Fruit fly (Drosophila melanogaster) whole organism, embryonic: ENCODE data around the gene CG31021.

ENCODE experiments used
- ATbp ChIP-seq: fragments of 200-800 bp; sonication (Bioruptor generic); optimal IDR thresholded peaks from 2 replicates; lab custom pipeline; 2017; ENCODE audit warnings: missing biosample characterization, mild to moderate bottlenecking, missing genetic modification characterization, missing genetic modification reagents
- Atf-2 ChIP-seq: fragments of 200-800 bp; sonication (Bioruptor generic); optimal IDR thresholded peaks from 2 replicates; lab custom pipeline; 2016; ENCODE audit warnings: missing biosample characterization, missing genetic modification characterization
- CG11085 ChIP-seq: fragments of 200-800 bp; sonication (Bioruptor generic); IDR thresholded peaks from 2 replicates; pipeline ENCODE4 v1.3.6; 2022; ENCODE audit warnings: missing biosample characterization, missing genetic modification characterization
- CG11560 ChIP-seq: fragments of 200-800 bp; sonication (Bioruptor generic); IDR thresholded peaks from 3 replicates; pipeline ENCODE4 v1.3.6; 2022; ENCODE audit warnings: missing biosample characterization, missing genetic modification characterization
- CG12391 ChIP-seq: fragments of 200-800 bp; sonication (Bioruptor generic); optimal IDR thresholded peaks from 3 replicates; lab custom pipeline; 2018; ENCODE audit warnings: missing biosample characterization, mild to moderate bottlenecking, missing genetic modification characterization, moderate library complexity
- CG13123 ChIP-seq: fragments of 200-800 bp; sonication (Bioruptor generic); optimal IDR thresholded peaks from 2 replicates; lab custom pipeline; 2016; ENCODE audit warnings: missing biosample characterization, missing genetic modification characterization
- CG17802 ChIP-seq: fragments of 200-800 bp; sonication (Bioruptor generic); optimal IDR thresholded peaks from 2 replicates; lab custom pipeline; 2018; ENCODE audit warnings: missing biosample characterization, mild to moderate bottlenecking, missing genetic modification characterization, moderate library complexity
- CG1792 ChIP-seq: fragments of 200-800 bp; sonication (Bioruptor generic); optimal IDR thresholded peaks from 2 replicates; lab custom pipeline; 2016; ENCODE audit warnings: missing biosample characterization, missing genetic modification characterization
- CG31224 ChIP-seq: fragments of 200-800 bp; sonication (Bioruptor generic); IDR thresholded peaks from 2 replicates; pipeline ENCODE4 v1.3.6; 2022; ENCODE audit warnings: missing biosample characterization, missing genetic modification characterization
- CG3726 ChIP-seq: fragments of 200-800 bp; sonication (Bioruptor generic); IDR thresholded peaks from 3 replicates; pipeline ENCODE4, ENCODE4 v1.3.6; 2022; ENCODE audit warnings: missing biosample characterization, missing genetic modification characterization
- CG4424 ChIP-seq: fragments of 200-800 bp; sonication (Bioruptor generic); optimal IDR thresholded peaks from 3 replicates; lab custom pipeline; 2016; ENCODE audit warnings: missing biosample characterization, missing genetic modification characterization
- CG7271 ChIP-seq: fragments of 200-800 bp; sonication (Bioruptor generic); optimal IDR thresholded peaks from 2 replicates; lab custom pipeline; 2018; ENCODE audit warnings: missing biosample characterization, mild to moderate bottlenecking, missing genetic modification characterization, moderate library complexity
- CG7963 ChIP-seq: fragments of 200-800 bp; sonication (Bioruptor generic); IDR thresholded peaks from 3 replicates; pipeline ENCODE4 v1.3.6; 2022; ENCODE audit warnings: missing biosample characterization, missing genetic modification characterization; ENCODE audit not compliant: partially characterized antibody
- CG7987 ChIP-seq: fragments of 200-800 bp; sonication (Bioruptor generic); optimal IDR thresholded peaks from 2 replicates; lab custom pipeline; 2018; ENCODE audit warnings: missing biosample characterization, mild to moderate bottlenecking, missing genetic modification characterization, moderate library complexity
- CG8478 ChIP-seq: fragments of >200 bp; optimal IDR thresholded peaks from 2 replicates; lab custom pipeline; 2018
- CG9609 ChIP-seq: fragments of 200-800 bp; sonication (Bioruptor generic); optimal IDR thresholded peaks from 3 replicates; lab custom pipeline; 2016; ENCODE audit warnings: missing biosample characterization, missing genetic modification characterization
- CG9932 ChIP-seq: fragments of 200-800 bp; sonication (Bioruptor generic); IDR thresholded peaks from 2 replicates; pipeline ENCODE4 v1.3.6; 2022; ENCODE audit warnings: missing biosample characterization, missing genetic modification characterization
- Deaf1 ChIP-seq: fragments of 200-800 bp; optimal IDR thresholded peaks from 3 replicates; lab custom pipeline; 2019; ENCODE audit warnings: missing biosample characterization, mild to moderate bottlenecking, missing genetic modification characterization, moderate library complexity
- Dip3 ChIP-seq: fragments of 200-800 bp; sonication (Bioruptor generic); optimal IDR thresholded peaks from 3 replicates; lab custom pipeline; 2016; ENCODE audit warnings: missing biosample characterization, missing genetic modification characterization
- Dref ChIP-seq: fragments of 200-800 bp; sonication (Bioruptor generic); IDR thresholded peaks from 2 replicates; pipeline ENCODE4 v1.3.6; 2022; ENCODE audit warnings: missing biosample characterization, missing genetic modification characterization
- Ets65A ChIP-seq: fragments of 200-800 bp; sonication (Bioruptor generic); peaks from one replicate; lab custom pipeline; 2016; ENCODE audit warnings: missing biosample characterization, missing genetic modification characterization
- Fer3 ChIP-seq: fragments of 200-800 bp; sonication (Bioruptor generic); optimal IDR thresholded peaks from 2 replicates; lab custom pipeline; 2018; ENCODE audit warnings: missing biosample characterization, mild to moderate bottlenecking, missing genetic modification characterization, moderate library complexity
- HLHmδ ChIP-seq: fragments of 200-800 bp; sonication (Bioruptor generic); optimal IDR thresholded peaks from 2 replicates; lab custom pipeline; 2018; ENCODE audit warnings: missing biosample characterization, mild to moderate bottlenecking, missing genetic modification characterization, moderate library complexity
- NFAT ChIP-seq: fragments of 200-800 bp; sonication (Bioruptor generic); IDR thresholded peaks from 2 replicates; pipeline ENCODE4 v1.3.6; 2022; ENCODE audit warnings: missing biosample characterization, missing genetic modification characterization
- NK7.1 ChIP-seq: fragments of 200-800 bp; sonication (Bioruptor generic); optimal IDR thresholded peaks from 3 replicates; lab custom pipeline; 2016; ENCODE audit warnings: missing biosample characterization, missing genetic modification characterization
- Pdp1 ChIP-seq, 2 experiments: fragments of 200-800 bp; sonication (Bioruptor generic); optimal IDR thresholded peaks; 3 replicates each; lab custom pipeline; 2016; ENCODE audit warnings: missing biosample characterization in 2 of 2, missing genetic modification characterization in 2 of 2, mild to moderate bottlenecking in 1 of 2, moderate library complexity in 1 of 2
- Scr ChIP-seq: fragments of 200-800 bp; sonication (Bioruptor generic); IDR thresholded peaks from 2 replicates; pipeline ENCODE4 v1.3.6; 2022; ENCODE audit warnings: missing biosample characterization, missing genetic modification characterization; ENCODE audit not compliant: partially characterized antibody
- Trl ChIP-seq, 3 experiments: fragments of >200 bp in 2 of 3; fragments of 200-800 bp in 1 of 3; sonication (Bioruptor generic) in 1 of 3; optimal IDR thresholded peaks; 2 replicates in 1 of 3; 3 replicates in 2 of 3; lab custom pipeline; 2016 to 2017; ENCODE audit warnings: missing biosample characterization in 1 of 3, missing genetic modification characterization in 1 of 3
- Xbp1 ChIP-seq: fragments of 200-800 bp; sonication (Bioruptor generic); optimal IDR thresholded peaks from 3 replicates; lab custom pipeline; 2016; ENCODE audit warnings: missing biosample characterization, mild to moderate bottlenecking, missing genetic modification characterization
- az2 ChIP-seq: fragments of 200-800 bp; sonication (Bioruptor generic); optimal IDR thresholded peaks from 3 replicates; lab custom pipeline; 2016; ENCODE audit warnings: missing biosample characterization, missing genetic modification characterization
- bsh ChIP-seq, 2 experiments: fragments of 200-800 bp; sonication (Bioruptor generic); optimal IDR thresholded peaks; 2 replicates each; lab custom pipeline; 2017 to 2018; ENCODE audit warnings: mild to moderate bottlenecking in 2 of 2, missing biosample characterization in 2 of 2, missing genetic modification characterization in 2 of 2, moderate library complexity in 1 of 2
- danr ChIP-seq: fragments of 200-800 bp; sonication (Bioruptor generic); IDR thresholded peaks from 2 replicates; pipeline ENCODE4 v1.3.6; 2022; ENCODE audit warnings: missing biosample characterization, missing genetic modification characterization
- dm ChIP-seq: fragments of 200-800 bp; sonication (Bioruptor generic); optimal IDR thresholded peaks from 3 replicates; lab custom pipeline; 2016; ENCODE audit warnings: missing biosample characterization, missing genetic modification characterization
- ftz-f1 ChIP-seq: fragments of 200-800 bp; sonication (Bioruptor generic); optimal IDR thresholded peaks from 2 replicates; lab custom pipeline; 2016; ENCODE audit warnings: missing biosample characterization, missing genetic modification characterization
- jigr1 ChIP-seq: fragments of 200-800 bp; sonication (Bioruptor generic); IDR thresholded peaks from 3 replicates; pipeline ENCODE4 v1.3.6; 2022; ENCODE audit warnings: missing biosample characterization, missing genetic modification characterization
- otp ChIP-seq: fragments of 200-800 bp; sonication (Bioruptor generic); IDR thresholded peaks from 3 replicates; pipeline ENCODE4, ENCODE4 v1.3.6; 2022; ENCODE audit warnings: missing biosample characterization, missing genetic modification characterization
- pan ChIP-seq, 4 experiments: fragments of >200 bp in 3 of 4; fragments of 200-800 bp in 1 of 4; sonication (Bioruptor generic) in 1 of 4; optimal IDR thresholded peaks in 3 of 4; IDR thresholded peaks in 1 of 4; 2 replicates each; pipeline versions ENCODE4 v1.3.6 to Lab custom; 2017 to 2022; ENCODE audit warnings: missing biosample characterization in 2 of 4, missing genetic modification characterization in 2 of 4, mixed read lengths in 1 of 4
- pb ChIP-seq: fragments of 200-800 bp; sonication (Bioruptor generic); optimal IDR thresholded peaks from 3 replicates; lab custom pipeline; 2016; ENCODE audit warnings: missing biosample characterization, missing genetic modification characterization
- peb ChIP-seq: fragments of 200-800 bp; sonication (Bioruptor generic); IDR thresholded peaks from 2 replicates; pipeline ENCODE4 v1.3.6; 2022; ENCODE audit warnings: missing biosample characterization, missing genetic modification characterization
- psq ChIP-seq: fragments of 200-800 bp; sonication (Bioruptor generic); optimal IDR thresholded peaks from 2 replicates; lab custom pipeline; 2017; ENCODE audit warnings: missing biosample characterization, missing genetic modification characterization
- tgo ChIP-seq: fragments of 200-800 bp; sonication (Bioruptor generic); IDR thresholded peaks from 3 replicates; pipeline ENCODE4 v1.3.6; 2022; ENCODE audit warnings: missing biosample characterization, missing genetic modification characterization
- tio ChIP-seq: fragments of 200-800 bp; sonication (Bioruptor generic); optimal IDR thresholded peaks from 2 replicates; lab custom pipeline; 2017; ENCODE audit warnings: missing biosample characterization, missing genetic modification characterization, inconsistent platforms
- wor ChIP-seq: fragments of 200-800 bp; sonication (Bioruptor generic); IDR thresholded peaks from 2 replicates; pipeline ENCODE4 v1.3.6; 2022; ENCODE audit warnings: missing biosample characterization, missing genetic modification characterization
- zen2 ChIP-seq: fragments of 200-800 bp; sonication (Bioruptor generic); IDR thresholded peaks from 3 replicates; pipeline ENCODE4 v1.3.6; 2022; ENCODE audit warnings: missing biosample characterization, missing genetic modification characterization; ENCODE audit not compliant: partially characterized antibody

CG31021 gene

dm6 chr3R:30570554-30571141 lies 31.4 kb upstream of the CG31021 start (continued):
- TF ChIP-seq az2 (GFP tag; lab: Kevin White, UChicago) (peak; percentile 81), pb (GFP tag; lab: Kevin White, UChicago) (peak; percentile 68), wor (GFP tag; lab: Robert Waterston, UW) (peak; percentile 70), CG31224 (GFP tag; lab: Robert Waterston, UW) (peak; percentile 39; the same call in 1 of the 2 replicates), ftz-f1 (GFP tag; lab: Kevin White, UChicago) (no peak), CG3726 (GFP tag; lab: Robert Waterston, UW) (0 out of 3 replicates have a peak, but pooled peaks have one; percentile 50), tgo (peak; percentile 79), jigr1 (0 out of 3 replicates have a peak, but pooled peaks have one; percentile 35), otp (GFP tag; lab: Robert Waterston, UW) (peak; percentile 78), peb (0 out of 2 replicates have a peak, but pooled peaks have one; percentile 30), Pdp1 (GFP tag; optimal IDR thresholded peaks at IDR 0.05; lab: Kevin White, UChicago) (peak; percentile 51 to 72), CG12391 (tag; lab: Kevin White, UChicago) (peak; percentile 86), CG17802 (tag; lab: Kevin White, UChicago) (peak; percentile 59), danr (GFP tag; lab: Robert Waterston, UW) (peak; percentile 41; the same call in 1 of the 2 replicates), NFAT (GFP tag; lab: Robert Waterston, UW) (no peak), CG9932 (GFP tag; lab: Robert Waterston, UW) (no peak), bsh (GFP tag; optimal IDR thresholded peaks at IDR 0.05; lab: Kevin White, UChicago) (peak; percentile 69 to 93), CG1792 (GFP tag; lab: Kevin White, UChicago) (peak; percentile 47), NK7.1 (GFP tag; lab: Kevin White, UChicago) (peak; percentile 46), Dip3 (GFP tag; lab: Kevin White, UChicago) (no peak), Deaf1 (tag; lab: Kevin White, UChicago) (no peak), Atf-2 (peak; percentile 36), Fer3 (tag; lab: Kevin White, UChicago) (no peak)

dm6 chr3R:30579129-30579528 lies 22.9 kb upstream of the CG31021 start, which contains the start of gene CG9702:
CG9702 (plus strand) TSS chr3R:30579429.
- TF ChIP-seq dm (GFP tag; lab: Kevin White, UChicago) (no peak), peb (no peak), CG11085 (GFP tag; lab: Robert Waterston, UW) (no peak), CG4424 (GFP tag; lab: Kevin White, UChicago) (no peak), ATbp (peak; percentile 37), psq (GFP tag; lab: Kevin White, UChicago) (no peak), tio (GFP tag; lab: Kevin White, UChicago) (no peak), danr (GFP tag; lab: Robert Waterston, UW) (no peak), pan (optimal IDR thresholded peaks at IDR 0.05; lab: Kevin White, UChicago) (no peak), pan (GFP tag; optimal IDR thresholded peaks at IDR 0.05 in 1 of 2, IDR thresholded peaks at IDR 0.05 in 1 of 2) (peak in 1 of 2 experiments; percentile 13), CG8478 (no peak), CG7271 (no peak), CG7987 (no peak), zen2 (GFP tag; lab: Robert Waterston, UW) (no peak), CG13123 (no peak), CG7963 (GFP tag; lab: Robert Waterston, UW) (no peak), Xbp1 (GFP tag; lab: Kevin White, UChicago) (no peak), CG17802 (tag; lab: Kevin White, UChicago) (no peak), CG9609 (GFP tag; lab: Kevin White, UChicago) (no peak), Ets65A (peak; percentile 38), Dref (GFP tag; lab: Robert Waterston, UW) (no peak), CG11560 (no peak), HLHmδ (GFP tag; lab: Kevin White, UChicago) (no peak), Trl (optimal IDR thresholded peaks at IDR 0.05; lab: Kevin White, UChicago) (no peak), Trl (GFP tag; optimal IDR thresholded peaks at IDR 0.05; lab: Kevin White, UChicago) (no peak), Scr (GFP tag; lab: Robert Waterston, UW) (no peak)
